Fruit fly (Drosophila melanogaster) whole organism, embryonic: ENCODE results near the gene Mst85C.

Experiments
- CG10267 ChIP-seq: fragments of 200-800 bp; sonication (Bioruptor generic); optimal IDR thresholded peaks from 2 replicates; lab custom pipeline; 2018; ENCODE audit warnings: missing biosample characterization, mild to moderate bottlenecking, missing genetic modification characterization, moderate library complexity
- CG11085 ChIP-seq: fragments of 200-800 bp; sonication (Bioruptor generic); IDR thresholded peaks from 2 replicates; pipeline ENCODE4 v1.3.6; 2022; ENCODE audit warnings: missing biosample characterization, missing genetic modification characterization
- CG11723 ChIP-seq: fragments of 200-800 bp; sonication (Bioruptor generic); optimal IDR thresholded peaks from 2 replicates; lab custom pipeline; 2017; ENCODE audit warnings: missing biosample characterization, mild to moderate bottlenecking, missing genetic modification characterization
- CG12236 ChIP-seq: fragments of 200-800 bp; sonication (Bioruptor generic); optimal IDR thresholded peaks from 2 replicates; lab custom pipeline; 2016; ENCODE audit warnings: missing biosample characterization, missing genetic modification characterization
- CG12942 ChIP-seq: fragments of 200-800 bp; sonication (Bioruptor generic); optimal IDR thresholded peaks from 3 replicates; lab custom pipeline; 2016; ENCODE audit warnings: missing biosample characterization, missing genetic modification characterization
- CG1602 ChIP-seq: fragments of 200-800 bp; sonication (Bioruptor generic); optimal IDR thresholded peaks from 3 replicates; lab custom pipeline; 2016; ENCODE audit warnings: missing biosample characterization, missing genetic modification characterization
- CG17186 ChIP-seq: fragments of 200-800 bp; sonication (Bioruptor generic); optimal IDR thresholded peaks from 3 replicates; lab custom pipeline; 2017; ENCODE audit warnings: missing biosample characterization, missing genetic modification reagents, missing genetic modification characterization
- CG17328 ChIP-seq: fragments of 200-800 bp; sonication (Bioruptor generic); IDR thresholded peaks from 2 replicates; pipeline ENCODE4 v1.3.6; 2022; ENCODE audit warnings: missing biosample characterization, missing genetic modification characterization
- CG18011 ChIP-seq: fragments of 200-800 bp; sonication (Bioruptor generic); optimal IDR thresholded peaks from 2 replicates; lab custom pipeline; 2017; ENCODE audit warnings: missing biosample characterization, missing genetic modification characterization, mild to moderate bottlenecking, moderate library complexity, missing genotype
- CG2129 ChIP-seq: fragments of 200-800 bp; sonication (Bioruptor generic); IDR thresholded peaks from 2 replicates; pipeline ENCODE4 v1.3.6; 2022; ENCODE audit warnings: missing biosample characterization, missing genetic modification characterization; ENCODE audit not compliant: partially characterized antibody
- CG3281 ChIP-seq: fragments of 200-800 bp; sonication (Bioruptor generic); optimal IDR thresholded peaks from 3 replicates; lab custom pipeline; 2017; ENCODE audit warnings: missing biosample characterization, mild to moderate bottlenecking, missing genetic modification characterization
- CG33557 ChIP-seq: fragments of 200-800 bp; sonication (Bioruptor generic); optimal IDR thresholded peaks from 2 replicates; lab custom pipeline; 2019; ENCODE audit warnings: missing biosample characterization, mild to moderate bottlenecking, missing genetic modification characterization, moderate library complexity
- CG3407 ChIP-seq: fragments of 200-800 bp; sonication (Bioruptor generic); optimal IDR thresholded peaks from 2 replicates; lab custom pipeline; 2018; ENCODE audit warnings: missing biosample characterization, mild to moderate bottlenecking, missing genetic modification characterization
- CG34422 ChIP-seq: fragments of 200-800 bp; sonication (Bioruptor generic); IDR thresholded peaks from 3 replicates; pipeline ENCODE4 v1.3.6; 2022; ENCODE audit warnings: missing biosample characterization, missing genetic modification characterization
- CG4282 ChIP-seq: fragments of 200-800 bp; sonication (Bioruptor generic); optimal IDR thresholded peaks from 2 replicates; lab custom pipeline; 2016; ENCODE audit warnings: missing biosample characterization, missing genetic modification characterization
- CG4328 ChIP-seq: fragments of 200-800 bp; sonication (Bioruptor generic); optimal IDR thresholded peaks from 3 replicates; lab custom pipeline; 2017; ENCODE audit warnings: missing biosample characterization, missing genetic modification reagents, missing genetic modification characterization
- CG7556 ChIP-seq: fragments of 200-800 bp; sonication (Bioruptor generic); optimal IDR thresholded peaks from 2 replicates; lab custom pipeline; 2017; ENCODE audit warnings: missing biosample characterization, mild to moderate bottlenecking, missing genetic modification characterization
- CG8281 ChIP-seq: fragments of 200-800 bp; sonication (Bioruptor generic); optimal IDR thresholded peaks from 2 replicates; lab custom pipeline; 2018; ENCODE audit warnings: missing biosample characterization, mild to moderate bottlenecking, missing genetic modification characterization, moderate library complexity
- CG8359 ChIP-seq: fragments of 200-800 bp; sonication (Bioruptor generic); optimal IDR thresholded peaks from 2 replicates; lab custom pipeline; 2017; ENCODE audit warnings: missing biosample characterization, mild to moderate bottlenecking, missing genetic modification characterization, borderline replicate concordance
- CG8924 ChIP-seq: fragments of 200-800 bp; optimal IDR thresholded peaks from 3 replicates; lab custom pipeline; 2019; ENCODE audit warnings: missing biosample characterization, mild to moderate bottlenecking, missing genetic modification characterization, moderate library complexity
- Dll ChIP-seq: fragments of 200-800 bp; sonication (Bioruptor generic); IDR thresholded peaks from 4 replicates; pipeline ENCODE4 v1.3.6; 2022; ENCODE audit warnings: missing biosample characterization, missing genetic modification characterization; ENCODE audit not compliant: partially characterized antibody
- Elba2 ChIP-seq: fragments of 200-800 bp; sonication (Bioruptor generic); optimal IDR thresholded peaks from 3 replicates; lab custom pipeline; 2016; ENCODE audit warnings: missing biosample characterization, missing genetic modification characterization
- Gug ChIP-seq: fragments of 200-800 bp; sonication (Bioruptor generic); IDR thresholded peaks from 4 replicates; pipeline ENCODE4 v1.3.6; 2022; ENCODE audit warnings: missing biosample characterization, missing genetic modification characterization
- H2.0 ChIP-seq: fragments of 200-800 bp; sonication (Bioruptor generic); IDR thresholded peaks from 2 replicates; pipeline ENCODE4 v1.3.6; 2022; ENCODE audit warnings: missing biosample characterization, missing genetic modification characterization
- Hand ChIP-seq: fragments of 200-800 bp; sonication (Bioruptor generic); optimal IDR thresholded peaks from 2 replicates; lab custom pipeline; 2017; ENCODE audit warnings: mild to moderate bottlenecking, missing biosample characterization, missing genetic modification reagents, missing genetic modification characterization
- Hmr ChIP-seq: fragments of 200-800 bp; sonication (Bioruptor generic); optimal IDR thresholded peaks from 3 replicates; lab custom pipeline; 2017; ENCODE audit warnings: mild to moderate bottlenecking, missing biosample characterization, missing genetic modification reagents, missing genetic modification characterization
- MBD-R2 ChIP-seq: fragments of 200-800 bp; sonication (Bioruptor generic); IDR thresholded peaks from 2 replicates; pipeline ENCODE4 v1.3.6; 2022; ENCODE audit warnings: missing biosample characterization, missing genetic modification characterization
- MESR4 ChIP-seq: fragments of 200-800 bp; sonication (Bioruptor generic); optimal IDR thresholded peaks from 2 replicates; lab custom pipeline; 2018; ENCODE audit warnings: missing biosample characterization, mild to moderate bottlenecking, missing genetic modification characterization, moderate library complexity
- Med ChIP-seq: fragments of 200-800 bp; sonication (Bioruptor generic); peaks from one replicate; lab custom pipeline; 2016; ENCODE audit warnings: missing biosample characterization, missing genetic modification characterization, mild to moderate bottlenecking, inconsistent platforms, moderate library complexity
- Mes4 ChIP-seq: fragments of 200-800 bp; sonication (Bioruptor generic); optimal IDR thresholded peaks from 2 replicates; lab custom pipeline; 2016; ENCODE audit warnings: missing biosample characterization, missing genetic modification characterization
- NfI ChIP-seq: fragments of 200-800 bp; sonication (Bioruptor generic); optimal IDR thresholded peaks from 3 replicates; lab custom pipeline; 2018; ENCODE audit warnings: missing biosample characterization, mild to moderate bottlenecking, missing genetic modification characterization, moderate library complexity
- Rfx ChIP-seq: fragments of 200-800 bp; sonication (Bioruptor generic); IDR thresholded peaks from 2 replicates; pipeline ENCODE4 v1.3.6; 2022; ENCODE audit warnings: missing biosample characterization, missing genetic modification characterization
- Sin3A ChIP-seq: fragments of >200 bp; optimal IDR thresholded peaks from 2 replicates; lab custom pipeline; 2018
- Spps ChIP-seq: fragments of 200-800 bp; sonication (Bioruptor generic); optimal IDR thresholded peaks from 2 replicates; lab custom pipeline; 2018; ENCODE audit warnings: missing biosample characterization, mild to moderate bottlenecking, missing genetic modification characterization
- Sry-δ ChIP-seq: fragments of 200-800 bp; sonication (Bioruptor generic); optimal IDR thresholded peaks from 2 replicates; lab custom pipeline; 2016; ENCODE audit warnings: missing biosample characterization, missing genetic modification characterization
- TFAM ChIP-seq: fragments of 200-800 bp; sonication (Bioruptor generic); optimal IDR thresholded peaks from 2 replicates; lab custom pipeline; 2017; ENCODE audit warnings: missing biosample characterization, missing genetic modification characterization, inconsistent platforms
- Taf1 ChIP-seq: fragments of 200-800 bp; sonication (Bioruptor generic); IDR thresholded peaks from 2 replicates; pipeline ENCODE4 v1.3.6; 2022; ENCODE audit warnings: missing biosample characterization, missing genetic modification characterization
- Xbp1 ChIP-seq: fragments of 200-800 bp; sonication (Bioruptor generic); optimal IDR thresholded peaks from 3 replicates; lab custom pipeline; 2016; ENCODE audit warnings: missing biosample characterization, mild to moderate bottlenecking, missing genetic modification characterization
- ab ChIP-seq: fragments of 200-800 bp; sonication (Bioruptor generic); optimal IDR thresholded peaks from 2 replicates; lab custom pipeline; 2016; ENCODE audit warnings: missing biosample characterization, missing genetic modification characterization
- ap ChIP-seq: fragments of 200-800 bp; sonication (Bioruptor generic); IDR thresholded peaks from 2 replicates; pipeline ENCODE4 v1.3.6; 2022; ENCODE audit warnings: missing biosample characterization, missing genetic modification characterization
- bcd ChIP-seq: fragments of 200-800 bp; sonication (Bioruptor generic); optimal IDR thresholded peaks from 2 replicates; lab custom pipeline; 2017; ENCODE audit warnings: missing biosample characterization, mild to moderate bottlenecking, missing genetic modification characterization
- bowl ChIP-seq: fragments of 200-800 bp; sonication (Bioruptor generic); IDR thresholded peaks from 2 replicates; pipeline ENCODE4 v1.3.6; 2022; ENCODE audit warnings: missing biosample characterization, missing genetic modification characterization
- crol ChIP-seq: fragments of 200-800 bp; sonication (Bioruptor generic); IDR thresholded peaks from 2 replicates; pipeline ENCODE4 v1.3.6; 2022; ENCODE audit warnings: missing biosample characterization, missing genetic modification characterization
- dpn ChIP-seq, 2 experiments: fragments of 200-800 bp; sonication (Bioruptor generic); optimal IDR thresholded peaks; 3 replicates each; lab custom pipeline; 2016; ENCODE audit warnings: missing biosample characterization in 2 of 2, missing genetic modification characterization in 2 of 2
- eyg ChIP-seq: fragments of 200-800 bp; sonication (Bioruptor generic); optimal IDR thresholded peaks from 3 replicates; lab custom pipeline; 2016; ENCODE audit warnings: missing biosample characterization, missing genetic modification characterization
- fd3F ChIP-seq: fragments of 200-800 bp; sonication (Bioruptor generic); optimal IDR thresholded peaks from 2 replicates; lab custom pipeline; 2018; ENCODE audit warnings: missing biosample characterization, mild to moderate bottlenecking, missing genetic modification characterization, moderate library complexity
- fru ChIP-seq: fragments of >200 bp; optimal IDR thresholded peaks from 2 replicates; lab custom pipeline; 2017
- gt ChIP-seq: fragments of 200-800 bp; sonication (Bioruptor generic); IDR thresholded peaks from 2 replicates; pipeline ENCODE4 v1.3.6; 2022; ENCODE audit warnings: missing biosample characterization, missing genetic modification characterization
- hb ChIP-seq: fragments of 200-800 bp; sonication (Bioruptor generic); IDR thresholded peaks from 3 replicates; pipeline ENCODE4 v1.3.6; 2022; ENCODE audit warnings: missing biosample characterization, missing genetic modification characterization; ENCODE audit not compliant: partially characterized antibody
- knrl ChIP-seq: fragments of 200-800 bp; sonication (Bioruptor generic); IDR thresholded peaks from 3 replicates; pipeline ENCODE4 v1.3.6; 2022; ENCODE audit warnings: missing biosample characterization, missing genetic modification characterization; ENCODE audit not compliant: partially characterized antibody
- nmo ChIP-seq: fragments of 200-800 bp; sonication (Bioruptor generic); optimal IDR thresholded peaks from 2 replicates; lab custom pipeline; 2018; ENCODE audit warnings: missing biosample characterization, mild to moderate bottlenecking, missing genetic modification characterization, moderate library complexity
- sna ChIP-seq: fragments of 200-800 bp; sonication (Bioruptor generic); IDR thresholded peaks from 2 replicates; pipeline ENCODE4 v1.3.6; 2022; ENCODE audit warnings: missing biosample characterization, missing genetic modification characterization; ENCODE audit not compliant: partially characterized antibody

Mst85C gene

dm6 chr3R:9039448-9039847 lies 9.0 kb upstream of the Mst85C start, which contains the start of gene neur (continued):
- TF ChIP-seq CG4328 (GFP tag; lab: Kevin White, UChicago) (peak; percentile 15), knrl (peak; percentile 82), Rfx (GFP tag; lab: Robert Waterston, UW) (peak; percentile 35), bcd (GFP tag; lab: Kevin White, UChicago) (peak; percentile 58), CG12236 (GFP tag; lab: Kevin White, UChicago) (no peak), Taf1 (GFP tag; lab: Robert Waterston, UW) (no peak), NfI (GFP tag; lab: Kevin White, UChicago) (peak; percentile 40), Xbp1 (no peak), Dll (GFP tag; lab: Robert Waterston, UW) (peak; percentile 80), ab (GFP tag; lab: Kevin White, UChicago) (no peak), Mes4 (GFP tag; lab: Kevin White, UChicago) (peak; percentile 26), Spps (tag; lab: Kevin White, UChicago) (no peak), Med (peak; percentile 86), crol (GFP tag; lab: Robert Waterston, UW) (no peak), CG11723 (GFP tag; lab: Kevin White, UChicago) (no peak), Gug (GFP tag; lab: Robert Waterston, UW) (no peak), CG17328 (no peak), TFAM (GFP tag; lab: Kevin White, UChicago) (no peak), CG3281 (peak; percentile 39), CG18011 (GFP tag; lab: Kevin White, UChicago) (no peak), CG10267 (tag; lab: Kevin White, UChicago) (peak; percentile 55), sna (GFP tag; lab: Robert Waterston, UW) (peak; percentile 51; the same call in 1 of the 2 replicates), MESR4 (GFP tag; lab: Kevin White, UChicago) (no peak), Elba2 (GFP tag; lab: Kevin White, UChicago) (no peak), Hmr (GFP tag; lab: Kevin White, UChicago) (peak; percentile 73), dpn (GFP tag; optimal IDR thresholded peaks at IDR 0.05; lab: Kevin White, UChicago) (peak; percentile 14 to 29), CG8924 (tag; lab: Kevin White, UChicago) (peak; percentile 44), CG33557 (peak; percentile 25), CG3407 (GFP tag; lab: Kevin White, UChicago) (peak; percentile 0), fru (lab: Kevin White, UChicago) (no peak), CG8359 (no peak), CG12942 (GFP tag; lab: Kevin White, UChicago) (no peak), gt (no peak), fd3F (GFP tag; lab: Kevin White, UChicago) (no peak), CG2129 (GFP tag; lab: Robert Waterston, UW) (peak; percentile 36), hb (GFP tag; lab: Robert Waterston, UW) (peak; percentile 60; the same call in 1 of the 3 replicates), Sin3A (lab: Kevin White, UChicago) (peak; percentile 88), Hand (GFP tag; lab: Kevin White, UChicago) (no peak), MBD-R2 (peak; percentile 57), Sry-δ (GFP tag; lab: Kevin White, UChicago) (peak; percentile 74), CG8281 (tag; lab: Kevin White, UChicago) (no peak), CG1602 (peak; percentile 2), nmo (peak; percentile 72), CG11085 (GFP tag; lab: Robert Waterston, UW) (no peak), H2.0 (GFP tag; lab: Robert Waterston, UW) (no peak), bowl (GFP tag; lab: Robert Waterston, UW) (no peak), CG34422 (peak; percentile 54; the same call in 1 of the 3 replicates), CG7556 (no peak), eyg (GFP tag; lab: Kevin White, UChicago) (no peak), CG4282 (GFP tag; lab: Kevin White, UChicago) (no peak), CG17186 (GFP tag; lab: Kevin White, UChicago) (peak; percentile 38), ap (no peak)
